Fruit fly (Drosophila melanogaster): ENCODE measurements around the gene Bet5.

The Bet5 gene

dm6 chr3R:30203104-30203986 lies 23.3 kb downstream of the Bet5 start (continued):
- peak in 1 of 2 experiments; percentile 63 for TF ChIP-seq salr (GFP tag; optimal IDR thresholded peaks at IDR 0.05)
- TF ChIP-seq CG6276 (GFP tag; optimal IDR thresholded peaks at IDR 0.05): peak; percentile 84
- TF ChIP-seq CG11902 (GFP tag; optimal IDR thresholded peaks at IDR 0.05): peak; percentile 69
- TF ChIP-seq Hr4 (GFP tag; optimal IDR thresholded peaks at IDR 0.05): peak; percentile 78
- peak; percentile 64; the same call in 1 of the 2 replicates for TF ChIP-seq CG15336 (GFP tag; IDR thresholded peaks at IDR 0.05)
- peak; percentile 69 for TF ChIP-seq net (GFP tag; optimal IDR thresholded peaks at IDR 0.05)
- peak; percentile 80 for TF ChIP-seq Lpt (GFP tag; optimal IDR thresholded peaks at IDR 0.05)
- TF ChIP-seq acj6 (GFP tag; optimal IDR thresholded peaks at IDR 0.05): peak; percentile 60
- TF ChIP-seq esn (GFP tag; optimal IDR thresholded peaks at IDR 0.05): peak; percentile 61
- peak; percentile 67 for TF ChIP-seq CG8319 (GFP tag; optimal IDR thresholded peaks at IDR 0.05)
- TF ChIP-seq Eip75B (GFP tag; optimal IDR thresholded peaks at IDR 0.05): peak; percentile 79

dm6 chr3R:30204004-30204603 lies 24.1 kb downstream of the Bet5 start:
- TF ChIP-seq svp (GFP tag): peak; percentile 19
- no peak for TF ChIP-seq CG7368 (GFP tag; optimal IDR thresholded peaks at IDR 0.05)
- no peak for TF ChIP-seq ss (GFP tag; optimal IDR thresholded peaks at IDR 0.05)

dm6 chr3R:30205946-30206345 lies 25.9 kb downstream of the Bet5 start:
- TF ChIP-seq esn (GFP tag; optimal IDR thresholded peaks at IDR 0.05) (peak; percentile 1), salr (GFP tag; optimal IDR thresholded peaks at IDR 0.05) (no peak), eg (GFP tag; IDR thresholded peaks at IDR 0.05) (0 out of 3 replicates have a peak, but pooled peaks have one; percentile 10), CG32006 (GFP tag; optimal IDR thresholded peaks at IDR 0.05) (no peak), Eip78C (GFP tag) (peak; percentile 4), CG11902 (GFP tag; optimal IDR thresholded peaks at IDR 0.05) (no peak)

dm6 chr3R:30208011-30208410 lies 28.0 kb downstream of the Bet5 start:
- TF ChIP-seq Hr39 (GFP tag; optimal IDR thresholded peaks at IDR 0.05) (no peak), CG8632 (GFP tag; optimal IDR thresholded peaks at IDR 0.05) (no peak), fd59A (GFP tag; optimal IDR thresholded peaks at IDR 0.05) (no peak), Blimp-1 (GFP tag; optimal IDR thresholded peaks at IDR 0.05) (no peak), Ets21C (GFP tag; optimal IDR thresholded peaks at IDR 0.05) (no peak), OdsH (GFP tag; optimal IDR thresholded peaks at IDR 0.05) (no peak), CG6276 (GFP tag; optimal IDR thresholded peaks at IDR 0.05) (no peak), CG11762 (GFP tag; optimal IDR thresholded peaks at IDR 0.05; ENCODE audit: insufficient read depth) (no peak), CG4318 (GFP tag; optimal IDR thresholded peaks at IDR 0.05) (no peak), Hr38 (GFP tag; optimal IDR thresholded peaks at IDR 0.05) (no peak), svp (GFP tag) (no peak), CG32006 (GFP tag; optimal IDR thresholded peaks at IDR 0.05) (no peak), net (GFP tag; optimal IDR thresholded peaks at IDR 0.05) (no peak), CG6808 (GFP tag; optimal IDR thresholded peaks at IDR 0.05) (no peak), topi (GFP tag; optimal IDR thresholded peaks at IDR 0.05) (no peak), CG31627 (GFP tag; optimal IDR thresholded peaks at IDR 0.05) (no peak), Eip93F (GFP tag; optimal IDR thresholded peaks at IDR 0.05) (no peak)

- TF ChIP-seq CG16779 (tag; optimal IDR thresholded peaks at IDR 0.05) (peak; percentile 70), Sox102F (GFP tag; optimal IDR thresholded peaks at IDR 0.05) (peak; percentile 73), CG32006 (GFP tag; optimal IDR thresholded peaks at IDR 0.05) (no peak), CG34406 (GFP tag; optimal IDR thresholded peaks at IDR 0.05) (peak; percentile 71), CG6276 (GFP tag; optimal IDR thresholded peaks at IDR 0.05) (peak; percentile 39), CG6792 (GFP tag; optimal IDR thresholded peaks at IDR 0.05) (peak; percentile 35), Hr38 (GFP tag; optimal IDR thresholded peaks at IDR 0.05) (no peak), Lpt (GFP tag; optimal IDR thresholded peaks at IDR 0.05) (no peak), CG15336 (GFP tag; IDR thresholded peaks at IDR 0.05) (no peak; the same call in 1 of the 2 replicates), Smox (GFP tag; optimal IDR thresholded peaks at IDR 0.05) (peak; percentile 46), salr (GFP tag; optimal IDR thresholded peaks at IDR 0.05) (peak; percentile 8 to 61), vri (GFP tag; optimal IDR thresholded peaks at IDR 0.05) (peak; percentile 62), Sox15 (GFP tag; optimal IDR thresholded peaks at IDR 0.05) (no peak), Gug (GFP tag; IDR thresholded peaks at IDR 0.05) (peak; percentile 61; the same call in 1 of the 2 replicates), fd59A (GFP tag; optimal IDR thresholded peaks at IDR 0.05) (no peak), Eip78C (GFP tag) (peak; percentile 89), Ets96B (tag; optimal IDR thresholded peaks at IDR 0.05) (peak; percentile 39)
These were observed 28.9 kb downstream of the Bet5 start, which contains the start of gene RpS7 for dm6 chr3R:30208766-30209484. RpS7 (minus strand) TSS chr3R:30209020.
